ENCODE assay signal across 1 fruit fly cellular context in the genomic region with DNA sequence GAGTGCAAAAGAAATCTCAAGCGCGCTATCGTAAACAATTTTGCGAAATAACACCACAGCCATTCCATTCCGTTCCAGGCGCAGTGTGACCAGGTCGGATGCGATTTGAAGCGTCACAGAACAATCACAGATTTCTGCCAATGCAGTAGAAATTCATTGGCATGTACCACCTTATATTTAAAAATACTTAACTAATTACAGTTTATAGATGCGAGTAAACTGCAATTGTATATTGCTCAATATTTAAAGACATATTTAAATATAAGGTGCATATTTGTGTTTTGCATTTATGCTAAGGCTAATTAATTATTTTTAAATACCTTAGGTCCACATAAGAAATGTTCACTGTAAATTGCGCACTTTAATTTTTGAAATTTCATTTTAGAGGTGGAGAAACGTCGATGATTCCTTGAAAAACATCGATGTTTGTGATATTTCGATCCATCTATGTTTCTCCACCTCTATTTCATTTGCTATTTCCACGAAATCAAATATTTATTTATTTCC.
A peak's percentile ranks its signal among the peaks of the same experiment; 100 is the strongest.
TF ChIP-seq lines count a peak whose summit lies in the region.

A gene (minus strand): TSS at position 51 of the 507 bp plus-strand sequence.
A gene (plus strand): TSS at position 460 of the 507 bp plus-strand sequence.

TF ChIP-seq in whole organism, embryonic, 481 proteins besides CTCF, POLR2A, EP300 and RAD21 (continued from another document):
- TF ChIP-seq p53 (GFP tag; optimal IDR thresholded peaks at IDR 0.05; lab: Kevin White, UChicago) (no peak), Xrp1 (GFP tag; IDR thresholded peaks at IDR 0.05; lab: Robert Waterston, UW) (peak; percentile 95), exex (tag; optimal IDR thresholded peaks at IDR 0.05; lab: Kevin White, UChicago) (peak; percentile 77), klu (GFP tag; IDR thresholded peaks at IDR 0.05; lab: Robert Waterston, UW) (peak; percentile 93), CG14441 (GFP tag; IDR thresholded peaks at IDR 0.05; lab: Robert Waterston, UW) (peak; percentile 95), zen (tag; optimal IDR thresholded peaks at IDR 0.05; lab: Kevin White, UChicago) (peak; percentile 95), CG4820 (GFP tag; optimal IDR thresholded peaks at IDR 0.05; lab: Kevin White, UChicago) (peak; percentile 92), H2.0 (GFP tag; IDR thresholded peaks at IDR 0.05; lab: Robert Waterston, UW) (peak; percentile 95), CG6854 (GFP tag; optimal IDR thresholded peaks at IDR 0.05; lab: Kevin White, UChicago) (peak; percentile 82), Lhr (GFP tag; optimal IDR thresholded peaks at IDR 0.05; lab: Kevin White, UChicago) (peak; percentile 70), al (GFP tag; IDR thresholded peaks at IDR 0.05; lab: Robert Waterston, UW) (peak; percentile 95), CG10274 (GFP tag; optimal IDR thresholded peaks at IDR 0.05; lab: Kevin White, UChicago) (peak; percentile 75), CG4404 (GFP tag; IDR thresholded peaks at IDR 0.05; lab: Robert Waterston, UW) (peak; percentile 95)
